Worm (Caenorhabditis elegans): ENCODE data around the gene str-138.

- no peak for TF ChIP-seq lsy-27 (tag; optimal IDR thresholded peaks at IDR 0.05; ENCODE audit: borderline replicate concordance, insufficient read depth)
- TF ChIP-seq attf-6 (GFP tag; IDR thresholded peaks at IDR 0.05), result no peak
- no peak for TF ChIP-seq nfya-2 (GFP tag; IDR thresholded peaks at IDR 0.05)
- no peak for TF ChIP-seq unc-62 (GFP tag; optimal IDR thresholded peaks at IDR 0.05)
- no peak for TF ChIP-seq rpc-1 (optimal IDR thresholded peaks at IDR 0.05)
- TF ChIP-seq rpc-1 (tag; optimal IDR thresholded peaks at IDR 0.05), result no peak
- TF ChIP-seq pha-4 (tag; optimal IDR thresholded peaks at IDR 0.05), result no peak
- TF ChIP-seq snpc-3.4 (tag; optimal IDR thresholded peaks at IDR 0.05), result no peak
- TF ChIP-seq rec-8 (tag; optimal IDR thresholded peaks at IDR 0.05), result no peak
- no peak for TF ChIP-seq nhr-179 (tag; optimal IDR thresholded peaks at IDR 0.05)
- no peak for TF ChIP-seq F10E7.11 (tag; optimal IDR thresholded peaks at IDR 0.05)
- TF ChIP-seq lag-1 (GFP tag; IDR thresholded peaks at IDR 0.05), result no peak
- TF ChIP-seq athp-1 (tag; optimal IDR thresholded peaks at IDR 0.05), result no peak
- no peak for TF ChIP-seq chd-7 (tag; optimal IDR thresholded peaks at IDR 0.05)
Measured at ce11 chrV:8016928-8017327, 41.5 kb upstream of the str-138 start, which contains the start of gene sptl-2.

Data from whole organism, young adult.